Fruit fly (Drosophila melanogaster): ENCODE results near the gene shop.

Gene shop

DNA sequence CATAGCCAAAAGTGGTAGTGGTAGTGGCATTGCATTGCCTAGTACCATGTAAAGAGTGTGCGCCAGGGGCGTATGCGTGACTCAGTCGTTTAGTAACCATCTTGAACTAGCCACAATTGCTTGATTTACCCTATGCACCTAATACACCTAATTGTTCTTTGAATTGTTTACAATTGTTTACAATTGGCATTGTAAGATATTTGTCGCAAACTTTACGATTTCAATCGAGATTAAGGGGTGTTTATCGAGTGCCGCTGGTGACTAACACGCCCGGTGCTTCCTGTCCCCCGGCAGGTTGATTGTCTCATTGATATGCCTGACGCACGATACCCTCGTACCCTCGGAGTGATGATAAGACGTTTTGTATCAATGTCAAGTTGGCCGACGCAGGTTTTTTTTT, 11.3 kb downstream of the shop start (continued):
- TF ChIP-seq CG7372 (GFP tag; IDR thresholded peaks at IDR 0.05) (no peak), chif (GFP tag; optimal IDR thresholded peaks at IDR 0.05) (peak; percentile 21 to 31), C15 (GFP tag; IDR thresholded peaks at IDR 0.05) (no peak), CG1603 (tag; optimal IDR thresholded peaks at IDR 0.05) (peak; percentile 52), CG18011 (GFP tag; optimal IDR thresholded peaks at IDR 0.05) (no peak), lmd (GFP tag; IDR thresholded peaks at IDR 0.05) (peak; percentile 64), CG10979 (tag; optimal IDR thresholded peaks at IDR 0.05) (no peak), Oli (tag; optimal IDR thresholded peaks at IDR 0.05) (peak; percentile 44), kah (GFP tag; optimal IDR thresholded peaks at IDR 0.05) (no peak), pho (GFP tag; optimal IDR thresholded peaks at IDR 0.05) (no peak), CG10431 (GFP tag; optimal IDR thresholded peaks at IDR 0.05) (no peak), CG30403 (GFP tag; optimal IDR thresholded peaks at IDR 0.05) (peak; percentile 40), bcd (GFP tag; optimal IDR thresholded peaks at IDR 0.05) (no peak), Hr51 (GFP tag; optimal IDR thresholded peaks at IDR 0.05) (peak in 1 of 2 experiments; percentile 75), tgo (GFP tag; IDR thresholded peaks at IDR 0.05) (peak; percentile 76), CG14014 (GFP tag; IDR thresholded peaks at IDR 0.05) (no peak), Eip74EF (GFP tag; optimal IDR thresholded peaks at IDR 0.05) (peak in 1 of 2 experiments; percentile 27), CG34422 (GFP tag; IDR thresholded peaks at IDR 0.05) (peak; percentile 90), CG11504 (tag; optimal IDR thresholded peaks at IDR 0.05) (peak; percentile 59), sug (tag; optimal IDR thresholded peaks at IDR 0.05) (peak; percentile 62), CG8924 (tag; optimal IDR thresholded peaks at IDR 0.05) (peak; percentile 9), CG5180 (GFP tag; optimal IDR thresholded peaks at IDR 0.05) (peak; percentile 9), CG16813 (GFP tag; IDR thresholded peaks at IDR 0.05; ENCODE audit: partially characterized antibody) (no peak), az2 (GFP tag; optimal IDR thresholded peaks at IDR 0.05) (peak; percentile 25), dmrt99B (tag; optimal IDR thresholded peaks at IDR 0.05) (peak; percentile 59), hbn (GFP tag; IDR thresholded peaks at IDR 0.05; ENCODE audit: partially characterized antibody) (no peak), Atf6 (GFP tag; IDR thresholded peaks at IDR 0.05) (no peak), sqz (GFP tag; optimal IDR thresholded peaks at IDR 0.05) (no peak), CG6254 (GFP tag; optimal IDR thresholded peaks at IDR 0.05) (no peak), NK7.1 (GFP tag; optimal IDR thresholded peaks at IDR 0.05) (no peak), Lim3 (GFP tag; IDR thresholded peaks at IDR 0.05) (peak; percentile 33; the same call in 1 of the 2 replicates), CG12942 (GFP tag; optimal IDR thresholded peaks at IDR 0.05) (no peak), H15 (GFP tag; IDR thresholded peaks at IDR 0.05) (0 out of 3 replicates have a peak, but pooled peaks have one; percentile 56), chm (GFP tag; IDR thresholded peaks at IDR 0.05) (no peak), fu2 (GFP tag; optimal IDR thresholded peaks at IDR 0.05) (no peak), Doc2 (GFP tag; IDR thresholded peaks at IDR 0.05) (no peak), CG18599 (GFP tag; optimal IDR thresholded peaks at IDR 0.05) (no peak), CG18262 (tag; optimal IDR thresholded peaks at IDR 0.05) (peak; percentile 49), CG17385 (GFP tag; optimal IDR thresholded peaks at IDR 0.05) (peak; percentile 30), dimm (GFP tag; IDR thresholded peaks at IDR 0.05) (0 out of 2 replicates have a peak, but pooled peaks have one; percentile 31), CG1647 (GFP tag; optimal IDR thresholded peaks at IDR 0.05) (no peak), CG12104 (GFP tag; optimal IDR thresholded peaks at IDR 0.05) (no peak), CG15514 (GFP tag; optimal IDR thresholded peaks at IDR 0.05) (no peak), HHEX (GFP tag; optimal IDR thresholded peaks at IDR 0.05) (no peak), CG5245 (GFP tag; optimal IDR thresholded peaks at IDR 0.05) (no peak), Pdp1 (GFP tag; optimal IDR thresholded peaks at IDR 0.05) (peak; percentile 33 to 42), odd (GFP tag; optimal IDR thresholded peaks at IDR 0.05) (no peak), so (GFP tag; IDR thresholded peaks at IDR 0.05) (peak; percentile 79), CG10959 (GFP tag; IDR thresholded peaks at IDR 0.05) (no peak), ham (GFP tag; IDR thresholded peaks at IDR 0.05) (no peak)
